Worm (Caenorhabditis elegans) whole organism, L4/young adult: Measurements from ENCODE around the gene ZK512.2.

ENCODE experiments used
- W03F9.2 ChIP-seq: fragments of 150-350 bp; optimal IDR thresholded peaks from 2 replicates; lab custom pipeline; 2014; ENCODE audit warnings: missing biosample characterization, missing genetic modification characterization
- dao-5 ChIP-seq: sonication (generic microtip); optimal IDR thresholded peaks from 2 replicates; lab custom pipeline; 2016; ENCODE audit warnings: missing genotype, missing genetic modification characterization, moderate library complexity, missing compliant biosample characterization
- him-1 ChIP-seq: sonication (generic microtip); optimal IDR thresholded peaks from 2 replicates; lab custom pipeline; 2016; ENCODE audit warnings: missing genotype, missing genetic modification reagents, missing genetic modification characterization, missing compliant biosample characterization

DNA sequence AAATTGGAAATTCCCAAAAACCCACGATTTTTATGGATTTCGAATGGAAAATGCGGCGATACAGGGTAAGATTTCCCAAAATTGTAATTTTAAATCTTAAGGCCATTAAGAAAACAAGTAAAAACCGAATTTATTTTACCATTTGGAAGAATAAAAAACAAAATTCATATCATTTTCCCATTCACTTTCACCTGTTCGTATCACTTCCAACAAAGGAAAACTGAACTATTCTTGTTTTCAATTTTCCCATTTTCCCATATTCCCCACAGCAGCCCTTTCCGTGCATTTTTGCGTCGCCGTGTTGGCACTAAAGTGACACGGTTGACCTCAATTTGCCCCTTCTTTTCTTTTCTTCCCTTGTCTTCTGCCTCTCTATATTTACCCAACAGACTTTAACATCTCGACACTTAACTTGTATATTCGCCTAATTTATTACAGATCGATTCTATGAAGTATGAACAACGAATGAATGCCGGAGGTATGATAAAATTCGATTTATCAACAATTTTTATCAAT lies 18.7 kb downstream of the ZK512.2 start, which contains the start of gene sec-16A.1:
- TF ChIP-seq dao-5 (tag; lab: Kevin White, UChicago) (no peak), W03F9.2 (no peak), him-1 (tag; lab: Kevin White, UChicago) (no peak)
